Fruit fly (Drosophila melanogaster) whole organism, pupa: ENCODE data around the gene sqh.

Source experiments
- CG10348 ChIP-seq: fragments of 200-800 bp; sonication (Bioruptor generic); IDR thresholded peaks from 2 replicates; pipeline ENCODE4 v1.3.6; 2022; ENCODE audit warnings: missing biosample characterization, missing genetic modification characterization
- CG32121 ChIP-seq: fragments of 200-800 bp; sonication (Bioruptor generic); IDR thresholded peaks from 2 replicates; pipeline ENCODE4 v1.3.6; 2022; ENCODE audit warnings: missing biosample characterization, missing genetic modification characterization
- rn ChIP-seq: fragments of 200-800 bp; sonication (Bioruptor generic); IDR thresholded peaks from 2 replicates; pipeline ENCODE4 v1.3.6; 2022; ENCODE audit warnings: missing biosample characterization, missing genetic modification characterization

- no peak for TF ChIP-seq CG10348 (GFP tag; lab: Robert Waterston, UW)
- TF ChIP-seq CG32121 (GFP tag; lab: Robert Waterston, UW), result no peak
- no peak for TF ChIP-seq rn
Observed at dm6 chrX:6266092-6266491, 41.2 kb upstream of the sqh start.
